Fruit fly (Drosophila melanogaster): Measurements from ENCODE around the gene Drsl2.

- no peak for TF ChIP-seq Mnt (GFP tag; optimal IDR thresholded peaks at IDR 0.05)
- no peak for TF ChIP-seq kay (GFP tag; ENCODE audit: borderline replicate concordance)
- TF ChIP-seq Clk (GFP tag; optimal IDR thresholded peaks at IDR 0.05) = no peak
- TF ChIP-seq Hr96 (GFP tag; optimal IDR thresholded peaks at IDR 0.05) = no peak
- no peak for TF ChIP-seq CG11617 (GFP tag; optimal IDR thresholded peaks at IDR 0.05)
- TF ChIP-seq CG7045 (GFP tag; optimal IDR thresholded peaks at IDR 0.05) = no peak
- TF ChIP-seq ovo (GFP tag; optimal IDR thresholded peaks at IDR 0.05) = no peak
- no peak for TF ChIP-seq tj (GFP tag; optimal IDR thresholded peaks at IDR 0.05)
Measured at dm6 chr3L:3305430-3305829, 8.7 kb upstream of the Drsl2 start.
